Fruit fly (Drosophila melanogaster) whole organism, embryonic: ENCODE measurements around the gene Cipc.

Experiments used
- B-H1 ChIP-seq: fragments of 200-800 bp; sonication (Bioruptor generic); IDR thresholded peaks from 3 replicates; pipeline ENCODE4 v1.3.6; 2022; ENCODE audit warnings: missing biosample characterization, missing genetic modification characterization
- CG10543 ChIP-seq: fragments of 200-800 bp; sonication (Bioruptor generic); optimal IDR thresholded peaks from 3 replicates; lab custom pipeline; 2017; ENCODE audit warnings: missing biosample characterization, mild to moderate bottlenecking, missing genetic modification characterization, moderate library complexity
- CG12236 ChIP-seq: fragments of 200-800 bp; sonication (Bioruptor generic); optimal IDR thresholded peaks from 2 replicates; lab custom pipeline; 2016; ENCODE audit warnings: missing biosample characterization, missing genetic modification characterization
- CG12942 ChIP-seq: fragments of 200-800 bp; sonication (Bioruptor generic); optimal IDR thresholded peaks from 3 replicates; lab custom pipeline; 2016; ENCODE audit warnings: missing biosample characterization, missing genetic modification characterization
- CG13296 ChIP-seq: fragments of 200-800 bp; sonication (Bioruptor generic); optimal IDR thresholded peaks from 3 replicates; lab custom pipeline; 2018; ENCODE audit warnings: missing biosample characterization, mild to moderate bottlenecking, missing genetic modification characterization
- CG14710 ChIP-seq: fragments of 200-800 bp; sonication (Bioruptor generic); optimal IDR thresholded peaks from 3 replicates; lab custom pipeline; 2019; ENCODE audit warnings: missing biosample characterization, mild to moderate bottlenecking, missing genetic modification characterization, moderate library complexity
- CG15696 ChIP-seq: fragments of 200-800 bp; sonication (Bioruptor generic); optimal IDR thresholded peaks from 2 replicates; lab custom pipeline; 2019; ENCODE audit warnings: missing biosample characterization, mild to moderate bottlenecking, missing genetic modification characterization, moderate library complexity
- CG2199 ChIP-seq: fragments of 200-800 bp; sonication (Bioruptor generic); IDR thresholded peaks from 3 replicates; pipeline ENCODE4 v1.3.6; 2022; ENCODE audit warnings: missing biosample characterization, missing genetic modification characterization
- CG31365 ChIP-seq: fragments of 200-800 bp; sonication (Bioruptor generic); optimal IDR thresholded peaks from 2 replicates; lab custom pipeline; 2018; ENCODE audit warnings: missing biosample characterization, mild to moderate bottlenecking, missing genetic modification characterization
- CG43689 ChIP-seq: fragments of 200-800 bp; sonication (Bioruptor generic); IDR thresholded peaks from 2 replicates; pipeline ENCODE4 v1.3.6; 2022; ENCODE audit warnings: missing biosample characterization, missing genetic modification characterization
- CG5245 ChIP-seq: fragments of 200-800 bp; sonication (Bioruptor generic); optimal IDR thresholded peaks from 3 replicates; lab custom pipeline; 2016; ENCODE audit warnings: missing biosample characterization, missing genetic modification characterization
- CG6813 ChIP-seq: fragments of 200-800 bp; sonication (Bioruptor generic); optimal IDR thresholded peaks from 2 replicates; lab custom pipeline; 2017; ENCODE audit warnings: missing biosample characterization, missing genetic modification characterization, mild to moderate bottlenecking, moderate library complexity, missing genetic modification reagents
- CG7357 ChIP-seq: fragments of 200-800 bp; sonication (Bioruptor generic); IDR thresholded peaks from 3 replicates; pipeline ENCODE4 v1.3.6; 2022; ENCODE audit warnings: missing biosample characterization, missing genetic modification characterization
- CG8359 ChIP-seq: fragments of 200-800 bp; sonication (Bioruptor generic); optimal IDR thresholded peaks from 2 replicates; lab custom pipeline; 2017; ENCODE audit warnings: missing biosample characterization, mild to moderate bottlenecking, missing genetic modification characterization, borderline replicate concordance
- CG8478 ChIP-seq: fragments of >200 bp; optimal IDR thresholded peaks from 2 replicates; lab custom pipeline; 2018
- Dek ChIP-seq: fragments of 200-800 bp; sonication (Bioruptor generic); optimal IDR thresholded peaks from 3 replicates; lab custom pipeline; 2019; ENCODE audit warnings: missing biosample characterization, mild to moderate bottlenecking, missing genetic modification characterization, moderate library complexity
- Dfd ChIP-seq, 2 experiments: fragments of >200 bp; optimal IDR thresholded peaks; 2 replicates each; lab custom pipeline; 2017; ENCODE audit warnings: missing biosample characterization in 2 of 2, missing genetic modification characterization in 2 of 2
- Doc2 ChIP-seq: fragments of 200-800 bp; sonication (Bioruptor generic); IDR thresholded peaks from 2 replicates; pipeline ENCODE4 v1.3.6; 2022; ENCODE audit warnings: missing biosample characterization, missing genetic modification characterization
- Dp ChIP-seq: fragments of 200-800 bp; sonication (Bioruptor generic); optimal IDR thresholded peaks from 2 replicates; lab custom pipeline; 2018; ENCODE audit warnings: missing biosample characterization, mild to moderate bottlenecking, missing genetic modification characterization, moderate library complexity
- Drgx ChIP-seq: fragments of 200-800 bp; sonication (Bioruptor generic); IDR thresholded peaks from 2 replicates; pipeline ENCODE4 v1.3.6; 2022; ENCODE audit warnings: missing biosample characterization, missing genetic modification characterization
- GATAe ChIP-seq: fragments of 200-800 bp; sonication (Bioruptor generic); conservative IDR thresholded peaks from 2 replicates; pipeline ENCODE4 v1.3.6; 2022; ENCODE audit warnings: missing biosample characterization, missing genetic modification characterization
- Hand ChIP-seq: fragments of 200-800 bp; sonication (Bioruptor generic); optimal IDR thresholded peaks from 2 replicates; lab custom pipeline; 2017; ENCODE audit warnings: mild to moderate bottlenecking, missing biosample characterization, missing genetic modification reagents, missing genetic modification characterization
- HmgZ ChIP-seq: fragments of 200-800 bp; sonication (Bioruptor generic); optimal IDR thresholded peaks from 2 replicates; lab custom pipeline; 2018; ENCODE audit warnings: missing biosample characterization, mild to moderate bottlenecking, missing genetic modification characterization
- Hr51 ChIP-seq, 2 experiments: fragments of 200-800 bp; sonication (Bioruptor generic); optimal IDR thresholded peaks; 2 replicates in 1 of 2; 3 replicates in 1 of 2; lab custom pipeline; 2016 to 2018; ENCODE audit warnings: missing biosample characterization in 2 of 2, missing genetic modification characterization in 2 of 2, mild to moderate bottlenecking in 1 of 2, moderate library complexity in 1 of 2
- Lpt ChIP-seq: fragments of >200 bp; optimal IDR thresholded peaks from 2 replicates; lab custom pipeline; 2018; ENCODE audit warnings: missing biosample characterization, missing genetic modification characterization
- MTF-1 ChIP-seq: fragments of 200-800 bp; sonication (Bioruptor generic); optimal IDR thresholded peaks from 2 replicates; lab custom pipeline; 2018; ENCODE audit warnings: missing biosample characterization, mild to moderate bottlenecking, missing genetic modification characterization, borderline replicate concordance
- Max ChIP-seq: fragments of 200-800 bp; sonication (Bioruptor generic); optimal IDR thresholded peaks from 2 replicates; lab custom pipeline; 2016; ENCODE audit warnings: missing biosample characterization, mild to moderate bottlenecking, missing genetic modification characterization
- Ssrp ChIP-seq: fragments of 200-800 bp; sonication (Bioruptor generic); optimal IDR thresholded peaks from 2 replicates; lab custom pipeline; 2018; ENCODE audit warnings: missing biosample characterization, mild to moderate bottlenecking, missing genetic modification characterization, moderate library complexity
- Taf1 ChIP-seq: fragments of 200-800 bp; sonication (Bioruptor generic); IDR thresholded peaks from 2 replicates; pipeline ENCODE4 v1.3.6; 2022; ENCODE audit warnings: missing biosample characterization, missing genetic modification characterization
- Trl ChIP-seq, 3 experiments: fragments of >200 bp in 2 of 3; fragments of 200-800 bp in 1 of 3; sonication (Bioruptor generic) in 1 of 3; optimal IDR thresholded peaks; 2 replicates in 1 of 3; 3 replicates in 2 of 3; lab custom pipeline; 2016 to 2017; ENCODE audit warnings: missing biosample characterization in 1 of 3, missing genetic modification characterization in 1 of 3
- bab2 ChIP-seq: fragments of 200-800 bp; sonication (Bioruptor generic); optimal IDR thresholded peaks from 2 replicates; lab custom pipeline; 2016; ENCODE audit warnings: missing biosample characterization, missing genetic modification characterization
- croc ChIP-seq: fragments of 200-800 bp; sonication (Bioruptor generic); conservative IDR thresholded peaks from 3 replicates; pipeline ENCODE4 v1.3.6; 2022; ENCODE audit warnings: missing biosample characterization, missing genetic modification characterization
- dimm ChIP-seq: fragments of 200-800 bp; sonication (Bioruptor generic); IDR thresholded peaks from 2 replicates; pipeline ENCODE4 v1.3.6; 2022; ENCODE audit warnings: missing biosample characterization, missing genetic modification characterization
- gem ChIP-seq: fragments of 200-800 bp; sonication (Bioruptor generic); optimal IDR thresholded peaks from 2 replicates; lab custom pipeline; 2019; ENCODE audit warnings: missing biosample characterization, mild to moderate bottlenecking, missing genetic modification characterization, moderate library complexity
- gfzf ChIP-seq: fragments of 200-800 bp; sonication (Bioruptor generic); optimal IDR thresholded peaks from 2 replicates; lab custom pipeline; 2016; ENCODE audit warnings: missing biosample characterization, mild to moderate bottlenecking, missing genetic modification characterization, moderate library complexity
- grn ChIP-seq: fragments of 200-800 bp; sonication (Bioruptor generic); optimal IDR thresholded peaks from 3 replicates; lab custom pipeline; 2017; ENCODE audit warnings: missing biosample characterization, missing genetic modification characterization
- hb ChIP-seq: fragments of 200-800 bp; sonication (Bioruptor generic); IDR thresholded peaks from 3 replicates; pipeline ENCODE4 v1.3.6; 2022; ENCODE audit warnings: missing biosample characterization, missing genetic modification characterization; ENCODE audit not compliant: partially characterized antibody
- kah ChIP-seq: fragments of 200-800 bp; sonication (Bioruptor generic); optimal IDR thresholded peaks from 2 replicates; lab custom pipeline; 2018; ENCODE audit warnings: missing biosample characterization, mild to moderate bottlenecking, missing genetic modification characterization
- knrl ChIP-seq: fragments of 200-800 bp; sonication (Bioruptor generic); IDR thresholded peaks from 3 replicates; pipeline ENCODE4 v1.3.6; 2022; ENCODE audit warnings: missing biosample characterization, missing genetic modification characterization; ENCODE audit not compliant: partially characterized antibody
- lab ChIP-seq: fragments of 200-800 bp; sonication (Bioruptor generic); optimal IDR thresholded peaks from 3 replicates; lab custom pipeline; 2017; ENCODE audit warnings: missing biosample characterization, missing genetic modification characterization, mild to moderate bottlenecking, moderate library complexity, missing genetic modification reagents
- pzg ChIP-seq: fragments of 200-800 bp; sonication (Bioruptor generic); optimal IDR thresholded peaks from 3 replicates; lab custom pipeline; 2018; ENCODE audit warnings: missing biosample characterization, mild to moderate bottlenecking, missing genetic modification characterization, moderate library complexity
- ranshi ChIP-seq: fragments of 200-800 bp; sonication (Bioruptor generic); IDR thresholded peaks from 2 replicates; pipeline ENCODE4 v1.3.6; 2022; ENCODE audit warnings: missing biosample characterization, missing genetic modification characterization
- repo ChIP-seq: fragments of 200-800 bp; sonication (Bioruptor generic); optimal IDR thresholded peaks from 2 replicates; lab custom pipeline; 2016; ENCODE audit warnings: missing biosample characterization, missing genetic modification characterization
- salm ChIP-seq: fragments of 200-800 bp; sonication (Bioruptor generic); optimal IDR thresholded peaks from 2 replicates; lab custom pipeline; 2018; ENCODE audit warnings: missing biosample characterization, mild to moderate bottlenecking, missing genetic modification characterization
- sens ChIP-seq: fragments of 200-800 bp; sonication (Bioruptor generic); peaks from one replicate; lab custom pipeline; 2016; ENCODE audit warnings: missing biosample characterization, missing genetic modification characterization
- sens-2 ChIP-seq: fragments of 200-800 bp; sonication (Bioruptor generic); IDR thresholded peaks from 2 replicates; pipeline ENCODE4 v1.3.6; 2022; ENCODE audit warnings: missing biosample characterization, missing genetic modification characterization
- so ChIP-seq: fragments of 200-800 bp; sonication (Bioruptor generic); IDR thresholded peaks from 3 replicates; pipeline ENCODE4 v1.3.6; 2022; ENCODE audit warnings: missing biosample characterization, missing genetic modification characterization
- stwl ChIP-seq: fragments of 200-800 bp; sonication (Bioruptor generic); optimal IDR thresholded peaks from 3 replicates; lab custom pipeline; 2018; ENCODE audit warnings: missing biosample characterization, mild to moderate bottlenecking, missing genetic modification characterization, moderate library complexity
- sug ChIP-seq: fragments of 200-800 bp; optimal IDR thresholded peaks from 2 replicates; lab custom pipeline; 2019; ENCODE audit warnings: missing biosample characterization, mild to moderate bottlenecking, missing genetic modification characterization, moderate library complexity
- tll ChIP-seq, 2 experiments: fragments of 200-800 bp in 1 of 2; fragments of >200 bp in 1 of 2; sonication (Bioruptor generic) in 1 of 2; optimal IDR thresholded peaks; 2 replicates each; lab custom pipeline; 2017 to 2019; ENCODE audit warnings: missing biosample characterization in 2 of 2, missing genetic modification characterization in 2 of 2, mild to moderate bottlenecking in 1 of 2, moderate library complexity in 1 of 2
- toy ChIP-seq: fragments of 200-800 bp; sonication (Bioruptor generic); IDR thresholded peaks from 2 replicates; pipeline ENCODE4 v1.3.6; 2022; ENCODE audit warnings: missing biosample characterization, missing genetic modification characterization
- yki ChIP-seq: fragments of >200 bp; optimal IDR thresholded peaks from 3 replicates; lab custom pipeline; 2018

Gene Cipc

DNA sequence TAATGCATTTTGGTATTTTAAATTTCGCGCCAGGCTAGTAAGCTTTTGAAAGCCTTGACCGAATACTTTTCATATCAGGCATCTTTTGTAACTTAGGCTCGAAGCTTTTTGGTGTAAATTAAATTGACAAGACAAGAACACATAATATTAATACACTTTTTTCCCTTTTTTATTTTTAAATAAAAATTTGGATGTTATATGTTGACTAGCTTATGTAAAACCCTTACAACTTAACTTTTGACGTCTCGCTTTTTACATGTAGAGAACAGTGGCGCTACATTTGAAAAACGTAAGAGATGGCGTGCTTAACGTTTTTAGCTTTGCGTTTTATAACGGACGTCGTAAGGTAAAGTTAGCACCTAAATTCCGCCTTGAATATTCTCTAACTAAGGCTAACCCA, 30.5 kb downstream of the Cipc start (continued):
- TF ChIP-seq Dek (tag; lab: Kevin White, UChicago) (no peak), CG14710 (no peak), ranshi (GFP tag; lab: Robert Waterston, UW) (no peak), CG31365 (tag; lab: Kevin White, UChicago) (no peak), CG8478 (lab: Kevin White, UChicago) (no peak), pzg (GFP tag; lab: Kevin White, UChicago) (peak; percentile 10), sens-2 (GFP tag; lab: Robert Waterston, UW) (no peak), gem (tag; lab: Kevin White, UChicago) (peak; percentile 27), Dfd (GFP tag; optimal IDR thresholded peaks at IDR 0.05; lab: Kevin White, UChicago) (no peak), lab (GFP tag; lab: Kevin White, UChicago) (no peak), Trl (optimal IDR thresholded peaks at IDR 0.05; lab: Kevin White, UChicago) (no peak), Trl (GFP tag; optimal IDR thresholded peaks at IDR 0.05; lab: Kevin White, UChicago) (no peak), CG5245 (GFP tag; lab: Kevin White, UChicago) (no peak), grn (GFP tag; lab: Kevin White, UChicago) (no peak), Taf1 (GFP tag; lab: Robert Waterston, UW) (no peak), Hand (GFP tag; lab: Kevin White, UChicago) (no peak), GATAe (GFP tag; lab: Robert Waterston, UW) (no peak), Doc2 (GFP tag; lab: Robert Waterston, UW) (no peak), Max (no peak), CG2199 (no peak), yki (lab: Kevin White, UChicago) (no peak), stwl (tag; lab: Kevin White, UChicago) (peak; percentile 50), so (no peak), CG10543 (GFP tag; lab: Kevin White, UChicago) (no peak), kah (GFP tag; lab: Kevin White, UChicago) (no peak), sug (peak; percentile 34), croc (no peak), CG12942 (GFP tag; lab: Kevin White, UChicago) (no peak), repo (GFP tag; lab: Kevin White, UChicago) (no peak), hb (no peak), CG7357 (GFP tag; lab: Robert Waterston, UW) (no peak), CG8359 (GFP tag; lab: Kevin White, UChicago) (no peak), CG13296 (no peak), HmgZ (tag; lab: Kevin White, UChicago) (no peak), Ssrp (tag; lab: Kevin White, UChicago) (no peak), dimm (GFP tag; lab: Robert Waterston, UW) (no peak), tll (GFP tag; optimal IDR thresholded peaks at IDR 0.05; lab: Kevin White, UChicago) (no peak), gfzf (GFP tag; lab: Kevin White, UChicago) (no peak), MTF-1 (GFP tag; lab: Kevin White, UChicago) (no peak), Hr51 (GFP tag; optimal IDR thresholded peaks at IDR 0.05; lab: Kevin White, UChicago) (peak in 1 of 2 experiments; percentile 6), salm (tag; lab: Kevin White, UChicago) (no peak), Lpt (no peak), toy (no peak), B-H1 (no peak), knrl (peak; percentile 45; the same call in 1 of the 3 replicates), CG15696 (tag; lab: Kevin White, UChicago) (no peak), CG6813 (GFP tag; lab: Kevin White, UChicago) (no peak), CG43689 (GFP tag; lab: Robert Waterston, UW) (no peak), sens (GFP tag; lab: Kevin White, UChicago) (no peak), Drgx (GFP tag; lab: Robert Waterston, UW) (no peak), CG12236 (GFP tag; lab: Kevin White, UChicago) (no peak), bab2 (GFP tag; lab: Kevin White, UChicago) (no peak), Dp (GFP tag; lab: Kevin White, UChicago) (peak; percentile 85)
